Worm (Caenorhabditis elegans) whole organism, mixed stage, embryonic: ENCODE measurements around the gene sru-36.

ENCODE experiments used
- ceh-83 ChIP-seq: fragments of 200-800 bp; sonication (Bioruptor generic); optimal IDR thresholded peaks from 2 replicates; lab custom pipeline; 2018; ENCODE audit warnings: mild to moderate bottlenecking, missing genetic modification characterization, missing compliant biosample characterization
- elt-3 ChIP-seq: fragments of 150-350 bp; optimal IDR thresholded peaks from 2 replicates; lab custom pipeline; 2014; ENCODE audit warnings: missing biosample characterization, missing genetic modification characterization
- lin-13 ChIP-seq: fragments of 150-350 bp; optimal IDR thresholded peaks from 2 replicates; lab custom pipeline; 2014; ENCODE audit warnings: missing biosample characterization, missing genetic modification characterization
- nhr-12 ChIP-seq: fragments of 150-350 bp; optimal IDR thresholded peaks from 2 replicates; lab custom pipeline; 2014; ENCODE audit warnings: missing biosample characterization, missing genetic modification characterization
- nhr-28 ChIP-seq: fragments of 150-350 bp; optimal IDR thresholded peaks from 2 replicates; lab custom pipeline; 2014; ENCODE audit warnings: missing biosample characterization, missing genetic modification characterization
- pha-4 ChIP-seq: fragments of 150-350 bp; optimal IDR thresholded peaks from 2 replicates; lab custom pipeline; 2018; ENCODE audit warnings: missing biosample characterization, missing genetic modification reagents, missing genetic modification characterization
- sptf-1 ChIP-seq: sonication (generic microtip); optimal IDR thresholded peaks from 2 replicates; lab custom pipeline; 2017; ENCODE audit warnings: mild to moderate bottlenecking, missing genetic modification characterization, moderate library complexity, missing compliant biosample characterization
- unc-120 ChIP-seq: sonication (generic microtip); optimal IDR thresholded peaks from 2 replicates; lab custom pipeline; 2017; ENCODE audit warnings: missing genetic modification characterization, missing compliant biosample characterization; ENCODE audit not compliant: poor library complexity, severe bottlenecking
- unc-39 ChIP-seq: fragments of 150-350 bp; optimal IDR thresholded peaks from 2 replicates; lab custom pipeline; 2014; ENCODE audit warnings: missing biosample characterization, missing genetic modification characterization
- unc-62 ChIP-seq: fragments of 150-350 bp; optimal IDR thresholded peaks from 2 replicates; lab custom pipeline; 2014; ENCODE audit warnings: missing biosample characterization, missing genetic modification reagents, missing genetic modification characterization
- ztf-11 ChIP-seq: fragments of 150-350 bp; optimal IDR thresholded peaks from 2 replicates; lab custom pipeline; 2014; ENCODE audit warnings: missing biosample characterization, missing genetic modification characterization

ce11 chrV:9835945-9836344 lies 5.5 kb upstream of the sru-36 start, which contains the start of gene sru-38:
- TF ChIP-seq unc-120 (tag; lab: Kevin White, UChicago), result no peak
- no peak for TF ChIP-seq pha-4
- TF ChIP-seq nhr-28, result no peak
- TF ChIP-seq sptf-1 (tag; lab: Kevin White, UChicago), result no peak
- no peak for TF ChIP-seq elt-3 (tag; lab: Kevin White, UChicago)
- TF ChIP-seq nhr-12 (tag; lab: Kevin White, UChicago), result no peak
- no peak for TF ChIP-seq lin-13
- TF ChIP-seq unc-39 (tag; lab: Kevin White, UChicago), result no peak
- TF ChIP-seq unc-62 (GFP tag; lab: Kevin White, UChicago), result no peak
- no peak for TF ChIP-seq ztf-11 (tag; lab: Kevin White, UChicago)
- no peak for TF ChIP-seq ceh-83 (GFP tag; lab: Kevin White, UChicago)
